Fruit fly (Drosophila melanogaster): ENCODE measurements around the gene Ugt37B1.

Ugt37B1 gene

dm6 chr2L:6204624-6205303, 20.1 kb upstream of the Ugt37B1 start:
- no peak for TF ChIP-seq CG11617 (GFP tag; optimal IDR thresholded peaks at IDR 0.05)
- no peak for TF ChIP-seq CG14711 (tag; optimal IDR thresholded peaks at IDR 0.05)
- no peak for TF ChIP-seq cic (GFP tag; optimal IDR thresholded peaks at IDR 0.05)
- no peak for TF ChIP-seq CG12768 (GFP tag; optimal IDR thresholded peaks at IDR 0.05)
- TF ChIP-seq Crg-1 (GFP tag; optimal IDR thresholded peaks at IDR 0.05): no peak
- TF ChIP-seq tj (GFP tag; optimal IDR thresholded peaks at IDR 0.05): no peak
- TF ChIP-seq CG33017 (tag; optimal IDR thresholded peaks at IDR 0.05): no peak
- no peak for TF ChIP-seq Mnt (GFP tag; optimal IDR thresholded peaks at IDR 0.05)
- TF ChIP-seq CG1620 (GFP tag; optimal IDR thresholded peaks at IDR 0.05): no peak

dm6 chr2L:6210818-6211217, 14.0 kb upstream of the Ugt37B1 start:
- TF ChIP-seq bab1 (GFP tag; optimal IDR thresholded peaks at IDR 0.05): no peak
- TF ChIP-seq CG11617 (GFP tag; optimal IDR thresholded peaks at IDR 0.05): no peak
- TF ChIP-seq CG5204 (GFP tag; optimal IDR thresholded peaks at IDR 0.05): no peak
- TF ChIP-seq cic (GFP tag; optimal IDR thresholded peaks at IDR 0.05): no peak
- no peak for TF ChIP-seq CG7045 (GFP tag; optimal IDR thresholded peaks at IDR 0.05)
- TF ChIP-seq Clk (GFP tag; optimal IDR thresholded peaks at IDR 0.05): no peak

DNA sequence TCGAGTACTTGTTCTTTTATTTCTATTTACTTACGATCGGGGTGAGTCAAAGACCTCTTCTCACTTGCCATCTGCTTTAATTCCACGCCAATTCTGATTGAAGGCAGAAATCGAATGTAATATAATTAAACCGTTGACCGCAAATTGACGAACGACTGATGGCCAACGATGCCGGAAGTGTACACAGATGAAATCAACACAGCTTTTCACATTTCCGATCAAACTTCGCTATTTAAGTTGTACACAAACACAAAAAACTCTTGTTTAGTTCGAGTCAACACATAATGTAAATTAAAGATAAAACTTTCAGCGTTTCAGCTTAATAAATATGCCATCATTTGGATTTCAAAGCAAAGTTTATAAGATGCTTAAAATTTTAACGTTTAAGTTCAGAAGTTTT, 13.3 kb upstream of the Ugt37B1 start:
- TF ChIP-seq Hr96 (GFP tag; optimal IDR thresholded peaks at IDR 0.05): no peak

- TF ChIP-seq CG7101 (tag; optimal IDR thresholded peaks at IDR 0.05) (no peak), CG11617 (GFP tag; optimal IDR thresholded peaks at IDR 0.05) (no peak), CG5204 (GFP tag; optimal IDR thresholded peaks at IDR 0.05) (no peak), Hr96 (GFP tag; optimal IDR thresholded peaks at IDR 0.05) (no peak), ovo (GFP tag; optimal IDR thresholded peaks at IDR 0.05) (no peak), CG33017 (tag; optimal IDR thresholded peaks at IDR 0.05) (no peak), bab1 (GFP tag; optimal IDR thresholded peaks at IDR 0.05) (no peak), toe (GFP tag; optimal IDR thresholded peaks at IDR 0.05) (no peak), Mnt (GFP tag; optimal IDR thresholded peaks at IDR 0.05) (no peak), CG1620 (GFP tag; optimal IDR thresholded peaks at IDR 0.05) (no peak), tj (GFP tag; optimal IDR thresholded peaks at IDR 0.05) (no peak), CG7045 (GFP tag; optimal IDR thresholded peaks at IDR 0.05) (no peak), cnc (optimal IDR thresholded peaks at IDR 0.05) (no peak), Clk (GFP tag; optimal IDR thresholded peaks at IDR 0.05) (no peak), cic (GFP tag; optimal IDR thresholded peaks at IDR 0.05) (no peak), kay (GFP tag; ENCODE audit: borderline replicate concordance) (no peak), pad (GFP tag; optimal IDR thresholded peaks at IDR 0.05) (no peak)
Observed at dm6 chr2L:6213505-6213904, 11.3 kb upstream of the Ugt37B1 start.

- no peak for TF ChIP-seq Crg-1 (GFP tag; optimal IDR thresholded peaks at IDR 0.05)
- no peak for TF ChIP-seq cic (GFP tag; optimal IDR thresholded peaks at IDR 0.05)
- TF ChIP-seq toe (GFP tag; optimal IDR thresholded peaks at IDR 0.05): no peak
- TF ChIP-seq CG12768 (GFP tag; optimal IDR thresholded peaks at IDR 0.05): no peak
- no peak for TF ChIP-seq kay (GFP tag; ENCODE audit: borderline replicate concordance)
- no peak for TF ChIP-seq ovo (GFP tag; optimal IDR thresholded peaks at IDR 0.05)
- no peak for TF ChIP-seq Hr96 (GFP tag; optimal IDR thresholded peaks at IDR 0.05)
- no peak for TF ChIP-seq CG1620 (GFP tag; optimal IDR thresholded peaks at IDR 0.05)
- no peak for TF ChIP-seq cnc (optimal IDR thresholded peaks at IDR 0.05)
- no peak for TF ChIP-seq CG5204 (GFP tag; optimal IDR thresholded peaks at IDR 0.05)
- no peak for TF ChIP-seq CG14711 (tag; optimal IDR thresholded peaks at IDR 0.05)
- TF ChIP-seq CG11617 (GFP tag; optimal IDR thresholded peaks at IDR 0.05): no peak
- TF ChIP-seq CG33017 (tag; optimal IDR thresholded peaks at IDR 0.05): no peak
- no peak for TF ChIP-seq Clk (GFP tag; optimal IDR thresholded peaks at IDR 0.05)
- TF ChIP-seq CG7045 (GFP tag; optimal IDR thresholded peaks at IDR 0.05): no peak
- no peak for TF ChIP-seq tj (GFP tag; optimal IDR thresholded peaks at IDR 0.05)
Observed at dm6 chr2L:6215897-6216296, 9.0 kb upstream of the Ugt37B1 start.

dm6 chr2L:6218669-6219406, 6.0 kb upstream of the Ugt37B1 start:
- no peak for TF ChIP-seq CG5204 (GFP tag; optimal IDR thresholded peaks at IDR 0.05)
- no peak for TF ChIP-seq CG7045 (GFP tag; optimal IDR thresholded peaks at IDR 0.05)
- TF ChIP-seq tj (GFP tag; optimal IDR thresholded peaks at IDR 0.05): no peak

DNA sequence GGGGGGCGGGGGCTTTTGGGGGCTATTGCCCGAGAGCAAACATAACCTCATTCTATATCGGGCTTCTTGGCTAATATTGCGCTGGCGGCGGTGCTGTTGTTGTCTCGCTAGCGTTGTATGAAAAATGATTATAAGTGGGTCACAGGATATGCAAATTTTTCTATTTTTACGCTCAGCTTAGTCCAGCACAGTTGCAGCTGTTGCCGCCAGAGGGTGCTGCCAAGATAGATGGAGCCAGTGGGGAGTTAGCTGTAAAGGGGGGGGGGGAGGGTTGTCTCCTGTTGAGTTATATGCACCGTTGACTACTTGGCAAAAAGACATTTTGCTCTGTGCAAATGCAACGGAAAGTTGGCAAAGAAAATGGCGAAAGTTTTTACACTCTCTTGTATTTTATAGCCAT, 3.9 kb upstream of the Ugt37B1 start:
- TF ChIP-seq Mnt (GFP tag; optimal IDR thresholded peaks at IDR 0.05) (no peak), CG1620 (GFP tag; optimal IDR thresholded peaks at IDR 0.05) (no peak)

Data from whole organism, adult.